Fruit fly (Drosophila melanogaster): ENCODE results near the gene Twdlalpha.
A peak's percentile ranks its signal among the peaks of the same experiment; 100 is the strongest.

Gene Twdlalpha

dm6 chrX:16764955-16765354 lies 22.3 kb downstream of the Twdlalpha start:
- TF ChIP-seq GATAd (GFP tag; optimal IDR thresholded peaks at IDR 0.05) (no peak), dl (GFP tag; optimal IDR thresholded peaks at IDR 0.05; ENCODE audit: insufficient read depth in 1 of 2, partially characterized antibody in 2 of 2) (no peak), Mio (GFP tag; optimal IDR thresholded peaks at IDR 0.05) (no peak), Jra (GFP tag; optimal IDR thresholded peaks at IDR 0.05) (no peak), tai (GFP tag; optimal IDR thresholded peaks at IDR 0.05) (no peak), lola (GFP tag; optimal IDR thresholded peaks at IDR 0.05) (no peak), brk (GFP tag; optimal IDR thresholded peaks at IDR 0.05) (no peak), CrebA (GFP tag; optimal IDR thresholded peaks at IDR 0.05; ENCODE audit: borderline replicate concordance) (no peak), br (GFP tag; optimal IDR thresholded peaks at IDR 0.05) (no peak), Dif (GFP tag; optimal IDR thresholded peaks at IDR 0.05; ENCODE audit: partially characterized antibody) (no peak), rgr (GFP tag; optimal IDR thresholded peaks at IDR 0.05) (peak; percentile 0), Abd-B (GFP tag; optimal IDR thresholded peaks at IDR 0.05) (no peak), foxo (GFP tag; optimal IDR thresholded peaks at IDR 0.05) (peak in 1 of 2 experiments; percentile 55), ey (GFP tag; optimal IDR thresholded peaks at IDR 0.05) (peak; percentile 30), OdsH (GFP tag; optimal IDR thresholded peaks at IDR 0.05) (peak; percentile 20), CG32264 (GFP tag; optimal IDR thresholded peaks at IDR 0.05) (no peak), fru (GFP tag; optimal IDR thresholded peaks at IDR 0.05) (peak; percentile 60), Hnf4 (GFP tag; optimal IDR thresholded peaks at IDR 0.05) (peak; percentile 19), dsf (GFP tag; optimal IDR thresholded peaks at IDR 0.05; ENCODE audit: borderline replicate concordance) (no peak), h (GFP tag; optimal IDR thresholded peaks at IDR 0.05) (peak; percentile 42), jim (GFP tag; optimal IDR thresholded peaks at IDR 0.05) (no peak), Myc (optimal IDR thresholded peaks at IDR 0.05) (no peak), woc (GFP tag; optimal IDR thresholded peaks at IDR 0.05) (peak; percentile 75), HLH106 (tag; optimal IDR thresholded peaks at IDR 0.05) (peak; percentile 8)

dm6 chrX:16765809-16766208 lies 23.2 kb downstream of the Twdlalpha start:
- TF ChIP-seq tai (GFP tag; optimal IDR thresholded peaks at IDR 0.05) (no peak), pan (optimal IDR thresholded peaks at IDR 0.05) (no peak), Hnf4 (GFP tag; optimal IDR thresholded peaks at IDR 0.05) (no peak), OdsH (GFP tag; optimal IDR thresholded peaks at IDR 0.05) (no peak), foxo (GFP tag; optimal IDR thresholded peaks at IDR 0.05) (peak in 1 of 2 experiments; percentile 11), Myc (optimal IDR thresholded peaks at IDR 0.05) (no peak), dl (GFP tag; optimal IDR thresholded peaks at IDR 0.05; ENCODE audit: insufficient read depth in 1 of 2, partially characterized antibody in 2 of 2) (no peak), Hr83 (GFP tag; optimal IDR thresholded peaks at IDR 0.05; ENCODE audit: poor library complexity, severe bottlenecking) (no peak)

- no peak for TF ChIP-seq Mio (GFP tag; optimal IDR thresholded peaks at IDR 0.05)
Observed at dm6 chrX:16766868-16767431, 24.3 kb downstream of the Twdlalpha start.

- TF ChIP-seq CG32264 (GFP tag; optimal IDR thresholded peaks at IDR 0.05) (no peak), dmrt93B (GFP tag; optimal IDR thresholded peaks at IDR 0.05) (no peak), foxo (GFP tag; optimal IDR thresholded peaks at IDR 0.05) (no peak), Hr78 (GFP tag; optimal IDR thresholded peaks at IDR 0.05) (no peak), Jra (GFP tag; optimal IDR thresholded peaks at IDR 0.05) (no peak), dl (GFP tag; optimal IDR thresholded peaks at IDR 0.05; ENCODE audit: insufficient read depth in 1 of 2, partially characterized antibody in 2 of 2) (no peak), Mio (GFP tag; optimal IDR thresholded peaks at IDR 0.05) (no peak), br (GFP tag; optimal IDR thresholded peaks at IDR 0.05) (no peak), Dfd (GFP tag; optimal IDR thresholded peaks at IDR 0.05) (no peak), woc (GFP tag; optimal IDR thresholded peaks at IDR 0.05) (no peak), sv (GFP tag; optimal IDR thresholded peaks at IDR 0.05) (no peak), lola (GFP tag; optimal IDR thresholded peaks at IDR 0.05) (no peak), sage (GFP tag; optimal IDR thresholded peaks at IDR 0.05) (no peak), Sp1 (GFP tag; optimal IDR thresholded peaks at IDR 0.05) (no peak), rgr (GFP tag; optimal IDR thresholded peaks at IDR 0.05) (no peak), HLH106 (tag; optimal IDR thresholded peaks at IDR 0.05) (no peak)
Observed at dm6 chrX:16768770-16769169, 26.1 kb downstream of the Twdlalpha start.

All from whole organism, wandering third instar larva.